Worm (Caenorhabditis elegans): ENCODE results near the gene C15F1.8.

The C15F1.8 gene

DNA sequence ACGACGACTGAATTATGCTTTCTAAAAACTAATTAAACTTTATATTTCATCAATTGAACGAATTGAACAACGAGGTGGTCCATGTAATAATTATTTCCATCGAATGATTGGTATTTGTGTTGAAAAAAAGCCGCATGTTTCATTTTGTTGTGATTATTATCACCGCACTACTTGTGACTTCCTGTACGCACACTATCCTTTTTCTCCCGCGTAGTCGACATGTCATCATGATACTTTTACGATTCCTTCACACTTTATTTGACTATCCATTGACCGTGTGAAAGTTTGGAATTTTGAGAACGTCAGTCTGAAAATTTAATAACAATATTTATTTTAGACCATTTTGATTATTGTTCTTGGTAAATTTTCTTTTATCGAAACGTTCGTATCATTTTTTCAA, 50.0 kb downstream of the C15F1.8 start, which contains the start of gene F22D3.4:
Gene F22D3.4 (minus strand): TSS at position 1 of the 400 bp plus-strand sequence.
- no peak for TF ChIP-seq nhr-6 (tag; optimal IDR thresholded peaks at IDR 0.05)
- TF ChIP-seq dmd-6 (GFP tag; IDR thresholded peaks at IDR 0.05) = peak; percentile 34
- TF ChIP-seq spr-1 (tag; optimal IDR thresholded peaks at IDR 0.05) = no peak
- TF ChIP-seq zag-1 (tag; optimal IDR thresholded peaks at IDR 0.05) = no peak
- TF ChIP-seq hlh-30 (tag; optimal IDR thresholded peaks at IDR 0.05; ENCODE audit: insufficient read depth) = peak; percentile 68
- TF ChIP-seq nhr-28 (tag; optimal IDR thresholded peaks at IDR 0.05) = peak; percentile 72
- TF ChIP-seq unc-62 (GFP tag; optimal IDR thresholded peaks at IDR 0.05 in 1 of 2) = peak in 1 of 2 experiments; percentile 56
- no peak for TF ChIP-seq unc-62 (tag; optimal IDR thresholded peaks at IDR 0.05)
- TF ChIP-seq snpc-1.2 (GFP tag; IDR thresholded peaks at IDR 0.05) = no peak
- TF ChIP-seq ctbp-1 (GFP tag; IDR thresholded peaks at IDR 0.05) = no peak
- peak; percentile 17 for TF ChIP-seq hlh-11 (tag; optimal IDR thresholded peaks at IDR 0.05)
- peak; percentile 44 for TF ChIP-seq pqm-1 (tag; optimal IDR thresholded peaks at IDR 0.05)
- no peak for TF ChIP-seq F44E2.7 (GFP tag; IDR thresholded peaks at IDR 0.05)
- TF ChIP-seq mxl-3 (GFP tag; optimal IDR thresholded peaks at IDR 0.05) = no peak
- no peak for TF ChIP-seq mep-1 (tag; optimal IDR thresholded peaks at IDR 0.05)
- 0 out of 2 replicates have a peak, but pooled peaks have one; percentile 12 for TF ChIP-seq php-3 (GFP tag; IDR thresholded peaks at IDR 0.05)
- 0 out of 2 replicates have a peak, but pooled peaks have one; percentile 35 for TF ChIP-seq lin-1 (GFP tag; IDR thresholded peaks at IDR 0.05)
- TF ChIP-seq daf-16 (GFP tag; optimal IDR thresholded peaks at IDR 0.05) = no peak
- TF ChIP-seq daf-16 (tag; optimal IDR thresholded peaks at IDR 0.05) = peak; percentile 11
- peak; percentile 33 for TF ChIP-seq aha-1 (tag)
- peak; percentile 0 for TF ChIP-seq nhr-77 (tag; optimal IDR thresholded peaks at IDR 0.05)

- TF ChIP-seq nhr-102 (tag; optimal IDR thresholded peaks at IDR 0.05) (no peak), jun-1 (tag; optimal IDR thresholded peaks at IDR 0.05) (no peak), nhr-111 (GFP tag; optimal IDR thresholded peaks at IDR 0.05) (no peak), ceh-82 (tag; optimal IDR thresholded peaks at IDR 0.05) (no peak), aha-1 (tag) (peak; percentile 93), saeg-2 (GFP tag; IDR thresholded peaks at IDR 0.05) (no peak), ceh-32 (tag; optimal IDR thresholded peaks at IDR 0.05; ENCODE audit: poor library complexity) (no peak), ceh-28 (tag; optimal IDR thresholded peaks at IDR 0.05) (no peak), unc-130 (GFP tag; optimal IDR thresholded peaks at IDR 0.05) (no peak), duxl-1 (tag; optimal IDR thresholded peaks at IDR 0.05; ENCODE audit: poor library complexity) (no peak), ctbp-1 (GFP tag; IDR thresholded peaks at IDR 0.05) (no peak), Y75B8A.6 (GFP tag; IDR thresholded peaks at IDR 0.05) (no peak), Y48G9A.11 (GFP tag; IDR thresholded peaks at IDR 0.05) (no peak), spr-3 (GFP tag; optimal IDR thresholded peaks at IDR 0.05) (no peak), lim-7 (GFP tag; IDR thresholded peaks at IDR 0.05) (no peak), Y5F2A.4 (GFP tag; optimal IDR thresholded peaks at IDR 0.05) (no peak), nhr-48 (tag; optimal IDR thresholded peaks at IDR 0.05) (no peak), nhr-25 (tag; optimal IDR thresholded peaks at IDR 0.05; ENCODE audit: borderline replicate concordance, insufficient read depth) (no peak), lin-13 (GFP tag; optimal IDR thresholded peaks at IDR 0.05) (no peak), egl-43 (GFP tag; IDR thresholded peaks at IDR 0.05) (no peak), unc-62 (GFP tag; optimal IDR thresholded peaks at IDR 0.05 in 1 of 2) (no peak), unc-62 (tag; optimal IDR thresholded peaks at IDR 0.05) (no peak), arid-1 (GFP tag; conservative IDR thresholded peaks at IDR 0.05) (no peak), nhr-77 (tag; optimal IDR thresholded peaks at IDR 0.05) (no peak), F44E2.7 (GFP tag; IDR thresholded peaks at IDR 0.05) (no peak), ceh-62 (tag; optimal IDR thresholded peaks at IDR 0.05) (no peak), ceh-20 (GFP tag; IDR thresholded peaks at IDR 0.05) (0 out of 2 replicates have a peak, but pooled peaks have one; percentile 16), hmg-1.1 (GFP tag; IDR thresholded peaks at IDR 0.05) (0 out of 2 replicates have a peak, but pooled peaks have one; percentile 23), dmd-6 (GFP tag; IDR thresholded peaks at IDR 0.05) (peak; percentile 8; the same call in 1 of the 2 replicates), ztf-7 (tag; optimal IDR thresholded peaks at IDR 0.05) (no peak), F26F4.8 (GFP tag; conservative IDR thresholded peaks at IDR 0.05) (no peak), daf-12 (tag; optimal IDR thresholded peaks at IDR 0.05) (no peak)
These were observed 50.6 kb downstream of the C15F1.8 start for ce11 chrII:6927034-6927433.
